Fruit fly (Drosophila melanogaster) whole organism, wandering third instar larva: ENCODE measurements around the gene Nup93-1.

ENCODE experiments used
- Rel ChIP-seq, 2 experiments: fragments of 200-800 bp; sonication (Bioruptor generic) in 1 of 2; optimal IDR thresholded peaks; 2 replicates in 1 of 2; 3 replicates in 1 of 2; lab custom pipeline; 2016 to 2019; ENCODE audit warnings: mild to moderate bottlenecking in 2 of 2, missing biosample characterization in 2 of 2, missing genetic modification characterization in 2 of 2, moderate library complexity in 1 of 2
- lola ChIP-seq: fragments of >200 bp; optimal IDR thresholded peaks from 2 replicates; lab custom pipeline; 2017; ENCODE audit warnings: missing biosample characterization, missing genetic modification characterization

DNA sequence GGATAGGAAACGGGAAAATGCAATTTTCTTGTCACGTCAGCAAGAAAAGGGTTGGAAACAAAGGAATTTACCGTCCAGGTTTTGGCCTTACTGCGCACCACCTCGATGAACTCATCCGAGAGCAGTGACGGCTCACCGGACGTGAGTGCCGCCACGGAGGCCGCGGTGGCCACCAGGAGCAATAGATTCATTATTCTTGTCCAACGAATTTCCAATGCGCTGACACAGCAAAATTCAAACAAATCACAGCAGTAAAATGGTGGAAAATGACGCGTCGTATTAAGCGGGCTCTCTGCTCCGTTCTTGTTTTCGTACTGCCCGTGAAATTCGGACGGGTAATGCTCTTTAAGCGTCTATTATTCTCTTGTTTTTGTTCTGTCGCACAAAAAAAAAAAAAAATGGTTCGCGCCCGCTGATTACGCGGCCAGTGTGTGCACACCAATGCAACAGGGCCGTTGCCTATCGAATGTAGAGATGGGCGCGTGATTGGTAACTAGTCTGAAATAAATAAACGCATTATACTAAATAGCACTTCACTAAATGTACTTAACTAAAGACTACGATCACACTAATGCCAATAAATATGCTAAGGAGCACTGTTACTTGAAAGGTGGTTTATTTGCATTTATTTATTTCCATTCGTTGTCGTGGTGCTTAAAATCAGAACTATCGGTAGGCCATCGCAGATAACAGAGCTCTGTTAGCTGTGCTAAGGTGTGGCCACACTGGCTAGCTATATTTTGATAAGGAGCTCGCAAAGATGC lies 40.7 kb upstream of the Nup93-1 start, which contains the start of the genes CtsB and amrt:
- TF ChIP-seq Rel (GFP tag; optimal IDR thresholded peaks at IDR 0.05; lab: Kevin White, UChicago) (no peak), Rel (tag; optimal IDR thresholded peaks at IDR 0.05; lab: Kevin White, UChicago) (peak; percentile 48), lola (GFP tag; lab: Kevin White, UChicago) (no peak)
